Fruit fly (Drosophila melanogaster) whole organism, prepupa: Measurements from ENCODE around the gene Gr93b.

ENCODE experiments used
- CG10631 ChIP-seq: fragments of 200-800 bp; sonication (Bioruptor generic); optimal IDR thresholded peaks from 2 replicates; lab custom pipeline; 2016; ENCODE audit warnings: missing biosample characterization, missing genetic modification characterization
- CG10669 ChIP-seq: fragments of 200-800 bp; sonication (Bioruptor generic); optimal IDR thresholded peaks from 3 replicates; lab custom pipeline; 2018; ENCODE audit warnings: missing biosample characterization, mild to moderate bottlenecking, missing genetic modification characterization, moderate library complexity
- CG11294 ChIP-seq: fragments of 200-800 bp; sonication (Bioruptor generic); IDR thresholded peaks from 2 replicates; pipeline ENCODE4 v1.3.6; 2022; ENCODE audit warnings: missing biosample characterization, missing genetic modification characterization
- CG11762 ChIP-seq: fragments of 200-800 bp; sonication (Bioruptor generic); optimal IDR thresholded peaks from 3 replicates; lab custom pipeline; 2016; ENCODE audit warnings: missing biosample characterization, missing genetic modification characterization; ENCODE audit not compliant: insufficient read depth
- CG15336 ChIP-seq: fragments of 200-800 bp; sonication (Bioruptor generic); IDR thresholded peaks from 2 replicates; pipeline ENCODE4 v1.3.6; 2022; ENCODE audit warnings: missing biosample characterization, missing genetic modification characterization
- CG1621 ChIP-seq: fragments of 200-800 bp; sonication (Bioruptor generic); optimal IDR thresholded peaks from 3 replicates; lab custom pipeline; 2018; ENCODE audit warnings: missing biosample characterization, mild to moderate bottlenecking, missing genetic modification characterization
- CG16779 ChIP-seq: fragments of 200-800 bp; sonication (Bioruptor generic); optimal IDR thresholded peaks from 3 replicates; lab custom pipeline; 2017; ENCODE audit warnings: missing biosample characterization, mild to moderate bottlenecking, missing genetic modification characterization
- CG3032 ChIP-seq: fragments of 200-800 bp; optimal IDR thresholded peaks from 2 replicates; lab custom pipeline; 2019; ENCODE audit warnings: missing biosample characterization, mild to moderate bottlenecking, missing genetic modification characterization, moderate library complexity
- CG32006 ChIP-seq: fragments of 200-800 bp; sonication (Bioruptor generic); optimal IDR thresholded peaks from 3 replicates; lab custom pipeline; 2017; ENCODE audit warnings: missing biosample characterization, mild to moderate bottlenecking, missing genetic modification characterization
- CG34406 ChIP-seq: fragments of 200-800 bp; sonication (Bioruptor generic); optimal IDR thresholded peaks from 3 replicates; lab custom pipeline; 2016; ENCODE audit warnings: missing biosample characterization, missing genetic modification characterization
- CG4318 ChIP-seq: fragments of 200-800 bp; sonication (Bioruptor generic); optimal IDR thresholded peaks from 3 replicates; lab custom pipeline; 2017; ENCODE audit warnings: missing biosample characterization, mild to moderate bottlenecking, missing genetic modification characterization
- CG6163 ChIP-seq: fragments of 200-800 bp; sonication (Bioruptor generic); IDR thresholded peaks from 3 replicates; pipeline ENCODE4 v1.3.6; 2022; ENCODE audit warnings: missing biosample characterization, missing genetic modification characterization
- CG6276 ChIP-seq: fragments of 200-800 bp; sonication (Bioruptor generic); optimal IDR thresholded peaks from 2 replicates; lab custom pipeline; 2017; ENCODE audit warnings: missing biosample characterization, mild to moderate bottlenecking, missing genetic modification characterization
- CG6808 ChIP-seq: fragments of 200-800 bp; sonication (Bioruptor generic); optimal IDR thresholded peaks from 3 replicates; lab custom pipeline; 2017; ENCODE audit warnings: missing biosample characterization, missing genetic modification characterization, mild to moderate bottlenecking, moderate library complexity, missing genetic modification reagents
- CG6854 ChIP-seq: fragments of 200-800 bp; sonication (Bioruptor generic); optimal IDR thresholded peaks from 2 replicates; lab custom pipeline; 2017; ENCODE audit warnings: missing biosample characterization, mild to moderate bottlenecking, missing genetic modification characterization
- CG7368 ChIP-seq: fragments of 200-800 bp; sonication (Bioruptor generic); optimal IDR thresholded peaks from 3 replicates; lab custom pipeline; 2016; ENCODE audit warnings: missing biosample characterization, missing genetic modification characterization
- CG8119 ChIP-seq: fragments of 200-800 bp; sonication (Bioruptor generic); IDR thresholded peaks from 3 replicates; pipeline ENCODE4 v1.3.6; 2022; ENCODE audit warnings: missing biosample characterization, missing genetic modification characterization
- CG8319 ChIP-seq: fragments of 200-800 bp; sonication (Bioruptor generic); optimal IDR thresholded peaks from 3 replicates; lab custom pipeline; 2016; ENCODE audit warnings: missing biosample characterization, missing genetic modification characterization
- CG9139 ChIP-seq: fragments of 200-800 bp; sonication (Bioruptor generic); optimal IDR thresholded peaks from 3 replicates; lab custom pipeline; 2017; ENCODE audit warnings: missing biosample characterization, mild to moderate bottlenecking, missing genetic modification characterization
- Eip75B ChIP-seq: fragments of 200-800 bp; sonication (Bioruptor generic); optimal IDR thresholded peaks from 3 replicates; lab custom pipeline; 2016; ENCODE audit warnings: missing biosample characterization, missing genetic modification characterization
- Eip93F ChIP-seq: fragments of 200-800 bp; sonication (Bioruptor generic); optimal IDR thresholded peaks from 2 replicates; lab custom pipeline; 2016; ENCODE audit warnings: missing biosample characterization, mild to moderate bottlenecking, missing genetic modification characterization
- Ets21C ChIP-seq: fragments of 200-800 bp; sonication (Bioruptor generic); optimal IDR thresholded peaks from 3 replicates; lab custom pipeline; 2016; ENCODE audit warnings: missing biosample characterization, missing genetic modification characterization
- Ets96B ChIP-seq: fragments of 200-800 bp; optimal IDR thresholded peaks from 2 replicates; lab custom pipeline; 2019; ENCODE audit warnings: missing biosample characterization, mild to moderate bottlenecking, missing genetic modification characterization, moderate library complexity
- Gug ChIP-seq: fragments of 200-800 bp; sonication (Bioruptor generic); IDR thresholded peaks from 2 replicates; pipeline ENCODE4 v1.3.6; 2022; ENCODE audit warnings: missing biosample characterization, missing genetic modification characterization
- Hr38 ChIP-seq: sonication (Bioruptor generic); optimal IDR thresholded peaks from 2 replicates; lab custom pipeline; 2016; ENCODE audit warnings: missing biosample characterization, missing genetic modification characterization
- Hr4 ChIP-seq: fragments of 200-800 bp; sonication (Bioruptor generic); optimal IDR thresholded peaks from 3 replicates; lab custom pipeline; 2016; ENCODE audit warnings: missing biosample characterization, missing genetic modification characterization
- Lpt ChIP-seq: fragments of 200-800 bp; sonication (Bioruptor generic); optimal IDR thresholded peaks from 3 replicates; lab custom pipeline; 2016; ENCODE audit warnings: missing biosample characterization, missing genetic modification characterization
- Met ChIP-seq: fragments of 200-800 bp; sonication (Bioruptor generic); optimal IDR thresholded peaks from 3 replicates; lab custom pipeline; 2016; ENCODE audit warnings: missing biosample characterization, missing genetic modification characterization
- OdsH ChIP-seq: fragments of 200-800 bp; sonication (Bioruptor generic); optimal IDR thresholded peaks from 3 replicates; lab custom pipeline; 2016; ENCODE audit warnings: missing biosample characterization, missing genetic modification characterization
- Smox ChIP-seq: fragments of 200-800 bp; sonication (Bioruptor generic); optimal IDR thresholded peaks from 3 replicates; lab custom pipeline; 2016; ENCODE audit warnings: missing biosample characterization, missing genetic modification characterization
- Sox102F ChIP-seq: fragments of 200-800 bp; sonication (Bioruptor generic); optimal IDR thresholded peaks from 2 replicates; lab custom pipeline; 2016; ENCODE audit warnings: missing biosample characterization, mild to moderate bottlenecking, missing genetic modification characterization
- Sox14 ChIP-seq: fragments of 200-800 bp; sonication (Bioruptor generic); optimal IDR thresholded peaks from 3 replicates; lab custom pipeline; 2016; ENCODE audit warnings: missing biosample characterization, missing genetic modification characterization
- achi ChIP-seq: fragments of 200-800 bp; sonication (Bioruptor generic); optimal IDR thresholded peaks from 3 replicates; lab custom pipeline; 2016; ENCODE audit warnings: missing biosample characterization, missing genetic modification characterization
- acj6 ChIP-seq: fragments of 200-800 bp; sonication (Bioruptor generic); optimal IDR thresholded peaks from 3 replicates; lab custom pipeline; 2016; ENCODE audit warnings: missing biosample characterization, missing genetic modification characterization
- cyc ChIP-seq: fragments of 200-800 bp; sonication (Bioruptor generic); optimal IDR thresholded peaks from 3 replicates; lab custom pipeline; 2016; ENCODE audit warnings: missing biosample characterization, missing genetic modification characterization
- dac ChIP-seq: fragments of 200-800 bp; sonication (Bioruptor generic); optimal IDR thresholded peaks from 2 replicates; lab custom pipeline; 2017; ENCODE audit warnings: missing biosample characterization, mild to moderate bottlenecking, missing genetic modification characterization
- dsx ChIP-seq: fragments of 200-800 bp; optimal IDR thresholded peaks from 3 replicates; lab custom pipeline; 2019; ENCODE audit warnings: missing biosample characterization, mild to moderate bottlenecking, missing genetic modification characterization, moderate library complexity; ENCODE audit not compliant: poor library complexity, severe bottlenecking
- eg ChIP-seq: fragments of 200-800 bp; sonication (Bioruptor generic); IDR thresholded peaks from 3 replicates; pipeline ENCODE4 v1.3.6; 2022; ENCODE audit warnings: missing biosample characterization, missing genetic modification characterization
- esn ChIP-seq: fragments of 200-800 bp; sonication (Bioruptor generic); optimal IDR thresholded peaks from 2 replicates; lab custom pipeline; 2016; ENCODE audit warnings: missing biosample characterization, mild to moderate bottlenecking, missing genetic modification characterization, moderate library complexity
- fd59A ChIP-seq: fragments of 200-800 bp; sonication (Bioruptor generic); optimal IDR thresholded peaks from 2 replicates; lab custom pipeline; 2017; ENCODE audit warnings: missing biosample characterization, mild to moderate bottlenecking, missing genetic modification characterization, missing genetic modification reagents
- fkh ChIP-seq: fragments of 200-800 bp; sonication (Bioruptor generic); optimal IDR thresholded peaks from 3 replicates; lab custom pipeline; 2017; ENCODE audit warnings: missing biosample characterization, mild to moderate bottlenecking, missing genetic modification characterization, moderate library complexity
- net ChIP-seq: fragments of 200-800 bp; sonication (Bioruptor generic); optimal IDR thresholded peaks from 3 replicates; lab custom pipeline; 2016; ENCODE audit warnings: missing biosample characterization, missing genetic modification characterization
- pdm3 ChIP-seq: fragments of 200-800 bp; sonication (Bioruptor generic); optimal IDR thresholded peaks from 3 replicates; lab custom pipeline; 2016; ENCODE audit warnings: missing biosample characterization, missing genetic modification characterization
- salr ChIP-seq, 2 experiments: fragments of 200-800 bp; sonication (Bioruptor generic); optimal IDR thresholded peaks; 3 replicates each; lab custom pipeline; 2016 to 2018; ENCODE audit warnings: missing biosample characterization in 2 of 2, missing genetic modification characterization in 2 of 2, mild to moderate bottlenecking in 1 of 2
- spab ChIP-seq: fragments of 200-800 bp; sonication (Bioruptor generic); optimal IDR thresholded peaks from 2 replicates; lab custom pipeline; 2017; ENCODE audit warnings: missing biosample characterization, mild to moderate bottlenecking, missing genetic modification characterization, missing genetic modification reagents
- ss ChIP-seq, 2 experiments: fragments of 200-800 bp; sonication (Bioruptor generic); optimal IDR thresholded peaks; 2 replicates in 1 of 2; 3 replicates in 1 of 2; lab custom pipeline; 2017 to 2018; ENCODE audit warnings: mild to moderate bottlenecking in 2 of 2, missing biosample characterization in 2 of 2, missing genetic modification characterization in 2 of 2, moderate library complexity in 1 of 2
- svp ChIP-seq: fragments of 200-800 bp; sonication (Bioruptor generic); peaks from one replicate; lab custom pipeline; 2016; ENCODE audit warnings: missing biosample characterization, missing genetic modification characterization
- topi ChIP-seq: fragments of 200-800 bp; sonication (Bioruptor generic); optimal IDR thresholded peaks from 3 replicates; lab custom pipeline; 2016; ENCODE audit warnings: missing biosample characterization, missing genetic modification characterization

Gr93b gene

dm6 chr3R:21831040-21831439, 12.5 kb downstream of the Gr93b start:
- TF ChIP-seq CG15336 (GFP tag; lab: Robert Waterston, UW) (peak; percentile 13; the same call in 1 of the 2 replicates), CG10631 (GFP tag; lab: Kevin White, UChicago) (no peak), CG34406 (GFP tag; lab: Kevin White, UChicago) (no peak), CG6163 (GFP tag; lab: Robert Waterston, UW) (0 out of 3 replicates have a peak, but pooled peaks have one; percentile 10), eg (GFP tag; lab: Robert Waterston, UW) (peak; percentile 6; the same call in 1 of the 3 replicates), Lpt (GFP tag; lab: Kevin White, UChicago) (peak; percentile 75)

DNA sequence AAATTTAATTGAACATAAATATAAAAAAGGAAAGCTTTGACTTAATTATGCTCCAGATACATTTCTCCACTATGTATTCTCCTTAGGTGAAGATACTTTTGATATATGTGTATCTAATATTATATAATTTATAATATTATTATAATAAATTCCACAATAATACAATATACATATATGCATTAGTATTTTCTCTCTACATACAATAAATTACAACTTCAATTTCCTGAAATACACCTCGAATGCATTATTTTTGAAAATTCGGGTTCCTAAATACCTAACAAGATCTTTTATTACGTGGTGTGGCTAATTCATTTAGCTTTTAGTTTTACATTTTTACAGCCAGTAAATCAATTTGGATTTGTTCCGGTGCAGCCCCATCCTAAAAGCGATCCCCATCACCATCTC, 13.3 kb downstream of the Gr93b start:
- no peak for TF ChIP-seq cyc (GFP tag; lab: Kevin White, UChicago)
- no peak for TF ChIP-seq CG11294 (GFP tag; lab: Robert Waterston, UW)
- peak; percentile 61 for TF ChIP-seq achi
- TF ChIP-seq CG8119 (GFP tag; lab: Robert Waterston, UW) = peak; percentile 76
- peak; percentile 76 for TF ChIP-seq spab (GFP tag; lab: Kevin White, UChicago)
- peak; percentile 74 for TF ChIP-seq CG6808 (GFP tag; lab: Kevin White, UChicago)
- TF ChIP-seq pdm3 (GFP tag; lab: Kevin White, UChicago) = peak; percentile 34
- no peak for TF ChIP-seq svp (GFP tag; lab: Kevin White, UChicago)
- peak; percentile 69 for TF ChIP-seq CG15336 (GFP tag; lab: Robert Waterston, UW)
- TF ChIP-seq CG10631 (GFP tag; lab: Kevin White, UChicago) = peak; percentile 76
- TF ChIP-seq CG34406 (GFP tag; lab: Kevin White, UChicago) = peak; percentile 10
- peak; percentile 19; the same call in 1 of the 3 replicates for TF ChIP-seq eg (GFP tag; lab: Robert Waterston, UW)
- TF ChIP-seq Sox102F (GFP tag; lab: Kevin White, UChicago) = no peak
- TF ChIP-seq CG7368 (GFP tag; lab: Kevin White, UChicago) = no peak
- TF ChIP-seq esn (GFP tag; lab: Kevin White, UChicago) = no peak
- no peak for TF ChIP-seq CG8319 (GFP tag; lab: Kevin White, UChicago)
- TF ChIP-seq CG9139 = no peak
- peak; percentile 91 for TF ChIP-seq CG32006 (GFP tag; lab: Kevin White, UChicago)
- no peak for TF ChIP-seq CG6163 (GFP tag; lab: Robert Waterston, UW)
- TF ChIP-seq Lpt (GFP tag; lab: Kevin White, UChicago) = no peak
- peak; percentile 82 for TF ChIP-seq CG4318 (GFP tag; lab: Kevin White, UChicago)
- TF ChIP-seq Sox14 (GFP tag; lab: Kevin White, UChicago) = no peak
- TF ChIP-seq CG1621 (tag; lab: Kevin White, UChicago) = peak; percentile 18
- peak; percentile 56 for TF ChIP-seq Hr4 (GFP tag; lab: Kevin White, UChicago)
- TF ChIP-seq CG6854 (GFP tag; lab: Kevin White, UChicago) = no peak
- TF ChIP-seq Hr38 = no peak
- no peak for TF ChIP-seq Met (GFP tag; lab: Kevin White, UChicago)
- TF ChIP-seq Eip75B (GFP tag; lab: Kevin White, UChicago) = no peak
- 0 out of 2 replicates have a peak, but pooled peaks have one; percentile 14 for TF ChIP-seq Gug
- peak; percentile 68 for TF ChIP-seq CG10669 (GFP tag; lab: Kevin White, UChicago)
- peak; percentile 25 for TF ChIP-seq CG16779 (tag; lab: Kevin White, UChicago)
- TF ChIP-seq dsx (GFP tag; lab: Kevin White, UChicago) = peak; percentile 34
- no peak for TF ChIP-seq fkh (GFP tag; lab: Kevin White, UChicago)
- peak; percentile 69 for TF ChIP-seq CG11762 (GFP tag; lab: Kevin White, UChicago)
- no peak for TF ChIP-seq net (GFP tag; lab: Kevin White, UChicago)
- TF ChIP-seq ss (GFP tag; optimal IDR thresholded peaks at IDR 0.05; lab: Kevin White, UChicago) = peak; percentile 62 to 66
- TF ChIP-seq CG3032 = peak; percentile 76
- peak; percentile 25 for TF ChIP-seq OdsH (GFP tag; lab: Kevin White, UChicago)
- peak; percentile 10 for TF ChIP-seq fd59A
- no peak for TF ChIP-seq Ets21C (GFP tag; lab: Kevin White, UChicago)
- no peak for TF ChIP-seq Eip93F (GFP tag; lab: Kevin White, UChicago)
- peak; percentile 78 for TF ChIP-seq Ets96B (tag; lab: Kevin White, UChicago)
- TF ChIP-seq salr (GFP tag; optimal IDR thresholded peaks at IDR 0.05; lab: Kevin White, UChicago) = peak in 1 of 2 experiments; percentile 70
- TF ChIP-seq topi (GFP tag; lab: Kevin White, UChicago) = no peak
- TF ChIP-seq dac (GFP tag; lab: Kevin White, UChicago) = no peak
- TF ChIP-seq CG6276 (GFP tag; lab: Kevin White, UChicago) = peak; percentile 82
- TF ChIP-seq Smox (GFP tag; lab: Kevin White, UChicago) = no peak
- TF ChIP-seq acj6 = peak; percentile 15
